Worm (Caenorhabditis elegans): ENCODE data around the gene K02E10.6.

Gene K02E10.6

DNA sequence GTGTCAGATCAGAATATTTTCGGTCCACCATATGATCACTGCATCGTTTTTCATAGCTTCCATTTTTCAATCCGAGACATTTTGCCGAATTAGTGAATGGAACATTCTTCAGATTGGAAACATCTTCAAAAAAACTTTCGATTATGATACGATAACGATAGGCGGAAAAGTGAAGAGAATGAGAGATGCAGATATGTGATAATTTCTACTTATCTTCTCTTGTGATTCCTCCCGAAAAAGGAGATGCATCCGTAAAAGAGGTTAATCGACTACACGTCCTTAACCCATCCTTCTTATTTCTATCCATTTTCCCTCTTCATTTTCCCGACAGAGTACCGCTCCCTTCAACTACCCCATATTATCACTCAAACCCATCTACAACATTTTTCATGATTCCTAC lies 508 bp upstream of the K02E10.6 start, which contains the start of gene K02E10.4:
Gene K02E10.4, plus strand, starts transcription at position 186 of the 400 bp plus-strand sequence.
- TF ChIP-seq nhr-237 (tag; optimal IDR thresholded peaks at IDR 0.05), result no peak
- TF ChIP-seq ztf-11 (tag; optimal IDR thresholded peaks at IDR 0.05), result no peak
- no peak for TF ChIP-seq egl-27 (tag; optimal IDR thresholded peaks at IDR 0.05)
- no peak for TF ChIP-seq dmd-4 (tag; optimal IDR thresholded peaks at IDR 0.05)
- no peak for TF ChIP-seq ceh-16 (tag; optimal IDR thresholded peaks at IDR 0.05)
- no peak for TF ChIP-seq nhr-6 (tag; optimal IDR thresholded peaks at IDR 0.05)
- TF ChIP-seq nhr-129 (tag; optimal IDR thresholded peaks at IDR 0.05), result no peak
- TF ChIP-seq zag-1 (tag; optimal IDR thresholded peaks at IDR 0.05), result no peak
- TF ChIP-seq peb-1 (tag; optimal IDR thresholded peaks at IDR 0.05), result no peak
- no peak for TF ChIP-seq sma-3 (GFP tag; optimal IDR thresholded peaks at IDR 0.05)
- TF ChIP-seq fos-1 (tag; optimal IDR thresholded peaks at IDR 0.05), result no peak
- no peak for TF ChIP-seq lsy-2 (tag; optimal IDR thresholded peaks at IDR 0.05)
- TF ChIP-seq mbf-1 (tag; optimal IDR thresholded peaks at IDR 0.05), result no peak
- no peak for TF ChIP-seq R02D3.7 (tag; optimal IDR thresholded peaks at IDR 0.05)
- no peak for TF ChIP-seq sem-4 (tag; optimal IDR thresholded peaks at IDR 0.05)
- TF ChIP-seq gmeb-1 (tag; optimal IDR thresholded peaks at IDR 0.05), result no peak
- no peak for TF ChIP-seq lin-13 (GFP tag; optimal IDR thresholded peaks at IDR 0.05)
- no peak for TF ChIP-seq mdl-1 (tag; optimal IDR thresholded peaks at IDR 0.05)
- TF ChIP-seq ztf-4 (tag; optimal IDR thresholded peaks at IDR 0.05), result no peak

DNA sequence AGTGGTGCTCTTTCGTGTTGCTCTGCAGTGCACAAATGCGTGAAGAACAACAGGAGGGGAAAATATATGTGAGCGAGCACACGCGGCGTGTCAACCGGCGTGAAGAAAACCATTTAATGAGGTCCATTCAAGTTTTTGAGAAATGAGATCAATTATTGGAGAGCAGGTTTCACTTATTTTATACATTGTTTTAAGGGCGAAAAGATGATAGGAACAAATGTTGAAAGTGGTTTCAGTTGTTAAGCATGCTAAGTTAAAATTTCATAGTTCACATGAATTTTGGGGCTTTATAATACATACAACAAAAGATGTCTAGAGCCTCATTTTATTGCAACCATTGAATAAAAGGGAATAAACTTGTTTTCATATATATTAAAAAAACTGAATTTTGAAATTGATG lies 3.7 kb downstream of the K02E10.6 start, which contains the start of gene K02E10.5:
Gene K02E10.5, minus strand, starts transcription at position 101 of the 400 bp plus-strand sequence.
- TF ChIP-seq nhr-21 (tag; optimal IDR thresholded peaks at IDR 0.05) (no peak), crh-2 (tag; optimal IDR thresholded peaks at IDR 0.05) (no peak), nhr-25 (tag; optimal IDR thresholded peaks at IDR 0.05) (no peak), zag-1 (tag; optimal IDR thresholded peaks at IDR 0.05) (no peak)

DNA sequence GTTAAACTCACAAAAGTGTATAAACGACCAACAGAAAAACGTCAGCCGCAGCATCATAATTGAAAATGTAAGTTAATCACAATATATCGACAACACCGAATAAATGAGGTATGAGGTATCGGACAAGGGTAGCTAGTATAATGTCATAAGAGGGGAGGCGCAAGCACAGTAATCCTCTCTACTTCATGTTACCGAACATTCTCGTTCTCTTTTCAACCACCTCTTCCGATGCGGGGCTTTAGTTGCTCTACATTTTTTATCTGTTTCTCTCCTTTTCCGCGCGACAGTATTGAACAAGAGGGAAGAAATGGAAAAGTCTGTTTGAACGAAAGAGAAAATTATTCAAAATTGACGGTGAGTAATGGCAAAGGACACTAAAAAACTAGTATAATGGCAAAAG lies 6.7 kb downstream of the K02E10.6 start, which contains the start of gene R04B3.3:
Gene R04B3.3, minus strand, starts transcription at position 101 of the 400 bp plus-strand sequence.
- TF ChIP-seq F13H6.1 (tag; optimal IDR thresholded peaks at IDR 0.05), result no peak
- no peak for TF ChIP-seq C34F6.9 (tag; optimal IDR thresholded peaks at IDR 0.05)
- no peak for TF ChIP-seq gmeb-1 (tag; optimal IDR thresholded peaks at IDR 0.05)
- no peak for TF ChIP-seq ztf-4 (tag; optimal IDR thresholded peaks at IDR 0.05)
- no peak for TF ChIP-seq crh-2 (tag; optimal IDR thresholded peaks at IDR 0.05)
- no peak for TF ChIP-seq nhr-12 (tag; optimal IDR thresholded peaks at IDR 0.05)
- no peak for TF ChIP-seq peb-1 (tag; optimal IDR thresholded peaks at IDR 0.05)
- TF ChIP-seq unc-55 (GFP tag; optimal IDR thresholded peaks at IDR 0.05), result no peak
- no peak for TF ChIP-seq Y55F3AM.14 (GFP tag; optimal IDR thresholded peaks at IDR 0.05)
- no peak for TF ChIP-seq lsy-2 (tag; optimal IDR thresholded peaks at IDR 0.05)
- no peak for TF ChIP-seq ZK546.5 (tag; optimal IDR thresholded peaks at IDR 0.05)
- TF ChIP-seq nhr-23 (tag; optimal IDR thresholded peaks at IDR 0.05), result no peak
- no peak for TF ChIP-seq sma-9 (GFP tag; optimal IDR thresholded peaks at IDR 0.05)
- TF ChIP-seq sma-9 (tag; optimal IDR thresholded peaks at IDR 0.05), result no peak
- TF ChIP-seq skn-1 (tag; optimal IDR thresholded peaks at IDR 0.05), result no peak
- TF ChIP-seq lin-13 (GFP tag; optimal IDR thresholded peaks at IDR 0.05), result no peak
- TF ChIP-seq ama-1 (optimal IDR thresholded peaks at IDR 0.05), result no peak
- TF ChIP-seq R02D3.7 (tag; optimal IDR thresholded peaks at IDR 0.05), result no peak
- TF ChIP-seq elt-1 (tag; optimal IDR thresholded peaks at IDR 0.05), result no peak
- TF ChIP-seq sma-3 (GFP tag; optimal IDR thresholded peaks at IDR 0.05), result no peak

DNA sequence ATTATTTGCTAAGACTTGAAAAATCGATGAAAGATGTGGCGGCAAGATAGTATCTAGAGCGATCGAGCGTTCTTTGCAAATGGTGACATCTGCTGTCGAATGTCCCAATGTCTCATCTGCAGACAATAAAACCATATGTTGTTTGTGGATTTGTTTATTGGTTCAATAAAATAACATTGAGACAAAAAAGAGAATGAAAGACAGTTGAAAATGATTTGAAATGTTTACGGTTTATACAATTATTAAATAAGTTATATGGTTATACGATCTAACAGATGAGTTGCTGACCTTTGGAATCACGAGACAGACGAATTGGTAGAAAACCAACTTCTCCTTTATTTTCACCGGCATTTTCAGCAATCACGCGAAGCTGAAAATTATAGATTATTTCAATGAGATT lies 9.0 kb downstream of the K02E10.6 start, which contains the start of gene R04B3.2:
Gene R04B3.2, minus strand, starts transcription at position 101 of the 400 bp plus-strand sequence.
- TF ChIP-seq ama-1 (optimal IDR thresholded peaks at IDR 0.05) (no peak), dmd-4 (tag; optimal IDR thresholded peaks at IDR 0.05) (no peak), R02D3.7 (tag; optimal IDR thresholded peaks at IDR 0.05) (no peak), ztf-4 (tag; optimal IDR thresholded peaks at IDR 0.05) (no peak), elt-1 (tag; optimal IDR thresholded peaks at IDR 0.05) (no peak), elt-3 (tag; optimal IDR thresholded peaks at IDR 0.05) (no peak), unc-62 (GFP tag; optimal IDR thresholded peaks at IDR 0.05) (no peak), unc-39 (tag; optimal IDR thresholded peaks at IDR 0.05) (no peak), ceh-82 (tag; optimal IDR thresholded peaks at IDR 0.05) (no peak), sma-9 (GFP tag; optimal IDR thresholded peaks at IDR 0.05) (no peak), sma-9 (tag; optimal IDR thresholded peaks at IDR 0.05) (no peak), mdl-1 (tag; optimal IDR thresholded peaks at IDR 0.05) (no peak), mbf-1 (tag; optimal IDR thresholded peaks at IDR 0.05) (no peak), skn-1 (tag; optimal IDR thresholded peaks at IDR 0.05) (no peak), zag-1 (tag; optimal IDR thresholded peaks at IDR 0.05) (no peak), ceh-16 (tag; optimal IDR thresholded peaks at IDR 0.05) (no peak), nhr-12 (tag; optimal IDR thresholded peaks at IDR 0.05) (no peak), nhr-10 (tag; optimal IDR thresholded peaks at IDR 0.05) (no peak), lin-11 (tag; optimal IDR thresholded peaks at IDR 0.05) (no peak), Y55F3AM.14 (GFP tag; optimal IDR thresholded peaks at IDR 0.05) (no peak)

All from whole organism, L2 larva.